Worm (Caenorhabditis elegans) whole organism, L1 larva: ENCODE data around the gene vps-26.

Experiments used
- C04F5.9 ChIP-seq: sonication (generic microtip); optimal IDR thresholded peaks from 2 replicates; lab custom pipeline; 2016; ENCODE audit warnings: missing genetic modification characterization, missing compliant biosample characterization
- Y116A8C.19 ChIP-seq: sonication (generic microtip); optimal IDR thresholded peaks from 2 replicates; lab custom pipeline; 2016; ENCODE audit warnings: missing compliant biosample characterization, missing genetic modification characterization, borderline replicate concordance
- ama-1 ChIP-seq: fragments of 150-350 bp; optimal IDR thresholded peaks from 2 replicates; lab custom pipeline; 2014
- blmp-1 ChIP-seq: fragments of 150-350 bp; optimal IDR thresholded peaks from 2 replicates; lab custom pipeline; 2014; ENCODE audit warnings: missing biosample characterization, missing genetic modification characterization
- efl-1 ChIP-seq, 4 experiments: fragments of 150-350 bp; optimal IDR thresholded peaks in 3 of 4; peaks in 1 of 4; 1 replicate in 1 of 4; 2 replicates in 3 of 4; lab custom pipeline; 2014; ENCODE audit warnings: missing biosample characterization in 2 of 4, missing genetic modification characterization in 2 of 4, missing genetic modification reagents in 2 of 4
- egl-13 ChIP-seq: sonication (generic microtip); optimal IDR thresholded peaks from 2 replicates; lab custom pipeline; 2016; ENCODE audit warnings: missing genotype, missing genetic modification reagents, missing genetic modification characterization, missing compliant biosample characterization
- egl-27 ChIP-seq, 2 experiments: fragments of 150-350 bp in 1 of 2; sonication (generic microtip); optimal IDR thresholded peaks; 3 replicates each; lab custom pipeline; 2017 to 2018; ENCODE audit warnings: missing biosample characterization in 2 of 2, missing genetic modification characterization in 2 of 2, missing genetic modification reagents in 2 of 2
- elt-2 ChIP-seq: sonication (generic microtip); optimal IDR thresholded peaks from 2 replicates; lab custom pipeline; 2016; ENCODE audit warnings: missing genetic modification characterization, mild to moderate bottlenecking, inconsistent platforms, missing compliant biosample characterization, missing genetic modification reagents
- elt-3 ChIP-seq, 6 experiments: fragments of 150-350 bp in 1 of 6; sonication (generic microtip); optimal IDR thresholded peaks; 2 replicates each; lab custom pipeline; 2017 to 2018; ENCODE audit warnings: missing biosample characterization in 6 of 6, missing genetic modification characterization in 6 of 6, inconsistent platforms in 1 of 6
- ets-5 ChIP-seq: fragments of 200-800 bp; sonication (Bioruptor generic); IDR thresholded peaks from 2 replicates; pipeline ENCODE4 v1.3.6; 2022; ENCODE audit warnings: missing genetic modification characterization, missing compliant biosample characterization
- fkh-4 ChIP-seq: sonication (generic microtip); optimal IDR thresholded peaks from 2 replicates; lab custom pipeline; 2016; ENCODE audit warnings: missing compliant biosample characterization, missing genetic modification characterization, borderline replicate concordance
- grh-1 ChIP-seq: fragments of 200-800 bp; sonication (Bioruptor generic); IDR thresholded peaks from 2 replicates; pipeline ENCODE4 v1.3.6; 2022; ENCODE audit warnings: missing genetic modification reagents, missing genetic modification characterization, missing compliant biosample characterization
- jun-1 ChIP-seq: fragments of 150-350 bp; optimal IDR thresholded peaks from 2 replicates; lab custom pipeline; 2014; ENCODE audit warnings: missing biosample characterization, missing genetic modification reagents, missing genetic modification characterization
- lin-13 ChIP-seq: fragments of 150-350 bp; optimal IDR thresholded peaks from 2 replicates; lab custom pipeline; 2014; ENCODE audit warnings: missing biosample characterization, missing genetic modification reagents, missing genetic modification characterization
- lin-14 ChIP-seq: fragments of 200-800 bp; sonication (Bioruptor generic); optimal IDR thresholded peaks from 2 replicates; lab custom pipeline; 2018; ENCODE audit warnings: mild to moderate bottlenecking, missing genetic modification characterization, moderate library complexity, missing compliant biosample characterization
- lin-15B ChIP-seq: fragments of 150-350 bp; sonication (generic microtip); optimal IDR thresholded peaks from 3 replicates; lab custom pipeline; 2014; ENCODE audit warnings: missing biosample characterization, missing genetic modification characterization
- lin-35 ChIP-seq, 2 experiments: fragments of 150-350 bp; optimal IDR thresholded peaks; 2 replicates each; lab custom pipeline; 2014; ENCODE audit warnings: missing biosample characterization in 2 of 2, missing genetic modification characterization in 2 of 2, missing genetic modification reagents in 2 of 2
- lir-3 ChIP-seq: sonication (generic microtip); optimal IDR thresholded peaks from 2 replicates; lab custom pipeline; 2016; ENCODE audit warnings: mild to moderate bottlenecking, missing genetic modification characterization, moderate library complexity, missing compliant biosample characterization; ENCODE audit not compliant: poor library complexity
- lsy-2 ChIP-seq, 2 experiments: fragments of 150-350 bp; optimal IDR thresholded peaks; 2 replicates each; lab custom pipeline; 2014; ENCODE audit warnings: missing biosample characterization in 2 of 2, missing genetic modification characterization in 2 of 2
- mab-9 ChIP-seq: fragments of 200-800 bp; sonication (Bioruptor generic); IDR thresholded peaks from 2 replicates; pipeline ENCODE4 v1.3.6; 2022; ENCODE audit warnings: missing genetic modification reagents, missing genetic modification characterization, missing compliant biosample characterization
- mep-1 ChIP-seq: fragments of 150-350 bp; optimal IDR thresholded peaks from 2 replicates; lab custom pipeline; 2014; ENCODE audit warnings: missing biosample characterization, missing genetic modification characterization
- nhr-12 ChIP-seq: sonication (generic microtip); optimal IDR thresholded peaks from 2 replicates; lab custom pipeline; 2017; ENCODE audit warnings: missing biosample characterization, missing genetic modification characterization
- nhr-19 ChIP-seq: fragments of 200-800 bp; sonication (Bioruptor generic); conservative IDR thresholded peaks from 2 replicates; pipeline ENCODE4 v1.3.6; 2022; ENCODE audit warnings: missing genetic modification characterization, missing compliant biosample characterization
- nhr-20 ChIP-seq: sonication (generic microtip); optimal IDR thresholded peaks from 2 replicates; lab custom pipeline; 2016; ENCODE audit warnings: mild to moderate bottlenecking, missing genetic modification characterization, missing compliant biosample characterization
- nhr-28 ChIP-seq: fragments of 150-350 bp; optimal IDR thresholded peaks from 2 replicates; lab custom pipeline; 2014; ENCODE audit warnings: missing biosample characterization, missing genetic modification characterization
- nhr-47 ChIP-seq: sonication (generic microtip); optimal IDR thresholded peaks from 2 replicates; lab custom pipeline; 2016; ENCODE audit warnings: mild to moderate bottlenecking, missing genetic modification characterization, moderate library complexity, missing compliant biosample characterization
- nhr-71 ChIP-seq: sonication (generic microtip); optimal IDR thresholded peaks from 2 replicates; lab custom pipeline; 2016; ENCODE audit warnings: mild to moderate bottlenecking, missing genetic modification characterization, moderate library complexity, missing compliant biosample characterization
- nhr-84 ChIP-seq: sonication (generic microtip); optimal IDR thresholded peaks from 2 replicates; lab custom pipeline; 2017; ENCODE audit warnings: missing biosample characterization, missing genetic modification characterization
- nhr-85 ChIP-seq: sonication (generic microtip); peaks from one replicate; lab custom pipeline; 2016; ENCODE audit warnings: missing genetic modification characterization, inconsistent platforms, missing compliant biosample characterization
- pax-3 ChIP-seq: fragments of 200-800 bp; sonication (Bioruptor generic); optimal IDR thresholded peaks from 2 replicates; lab custom pipeline; 2018; ENCODE audit warnings: mild to moderate bottlenecking, missing genetic modification characterization, moderate library complexity, missing compliant biosample characterization
- pqm-1 ChIP-seq: sonication (generic microtip); optimal IDR thresholded peaks from 3 replicates; lab custom pipeline; 2017; ENCODE audit warnings: missing biosample characterization, missing genetic modification characterization
- rnt-1 ChIP-seq: sonication (generic microtip); optimal IDR thresholded peaks from 2 replicates; lab custom pipeline; 2016; ENCODE audit warnings: mild to moderate bottlenecking, missing genetic modification characterization, moderate library complexity, missing compliant biosample characterization
- skn-1 ChIP-seq: fragments of 150-350 bp; optimal IDR thresholded peaks from 2 replicates; lab custom pipeline; 2014; ENCODE audit warnings: missing biosample characterization, missing genetic modification characterization
- snpc-4 ChIP-seq: fragments of 150-350 bp; optimal IDR thresholded peaks from 2 replicates; lab custom pipeline; 2014; ENCODE audit warnings: missing biosample characterization, missing genetic modification characterization
- snu-23 ChIP-seq: sonication (generic microtip); optimal IDR thresholded peaks from 2 replicates; lab custom pipeline; 2016; ENCODE audit warnings: missing genetic modification characterization, missing compliant biosample characterization
- sox-4 ChIP-seq: sonication (generic microtip); optimal IDR thresholded peaks from 2 replicates; lab custom pipeline; 2016; ENCODE audit warnings: missing genetic modification characterization, missing compliant biosample characterization
- sptf-1 ChIP-seq: fragments of 150-350 bp; optimal IDR thresholded peaks from 2 replicates; lab custom pipeline; 2014; ENCODE audit warnings: missing biosample characterization, missing genetic modification characterization
- swsn-7 ChIP-seq: sonication (generic microtip); optimal IDR thresholded peaks from 2 replicates; lab custom pipeline; 2016; ENCODE audit warnings: missing genetic modification characterization, missing compliant biosample characterization
- tlp-1 ChIP-seq: fragments of 150-350 bp; optimal IDR thresholded peaks from 2 replicates; lab custom pipeline; 2014; ENCODE audit warnings: missing biosample characterization, missing genetic modification characterization
- unc-130 ChIP-seq: fragments of 150-350 bp; optimal IDR thresholded peaks from 2 replicates; lab custom pipeline; 2017; ENCODE audit warnings: missing biosample characterization, missing genetic modification characterization, inconsistent platforms
- unc-62 ChIP-seq: fragments of 150-350 bp; optimal IDR thresholded peaks from 2 replicates; lab custom pipeline; 2014; ENCODE audit warnings: missing biosample characterization, missing genetic modification reagents, missing genetic modification characterization
- xbp-1 ChIP-seq: sonication (generic microtip); optimal IDR thresholded peaks from 2 replicates; lab custom pipeline; 2016; ENCODE audit warnings: missing genetic modification characterization, missing compliant biosample characterization
- ztf-11 ChIP-seq, 2 experiments: sonication (generic microtip); optimal IDR thresholded peaks; 2 replicates each; lab custom pipeline; 2016 to 2017; ENCODE audit warnings: missing genetic modification characterization in 2 of 2, missing biosample characterization in 1 of 2, missing compliant biosample characterization in 1 of 2

vps-26 gene

ce11 chrIV:9376550-9376949, 35.0 kb upstream of the vps-26 start:
- TF ChIP-seq nhr-47 (tag; lab: Kevin White, UChicago) = no peak
- peak; percentile 77 for TF ChIP-seq nhr-85 (tag; lab: Kevin White, UChicago)
- peak in 5 of 6 experiments; percentile 75 to 89 (median 82) for TF ChIP-seq elt-3 (tag; optimal IDR thresholded peaks at IDR 0.05; lab: Kevin White, UChicago)
- TF ChIP-seq Y116A8C.19 (tag; lab: Kevin White, UChicago) = no peak
- no peak for TF ChIP-seq elt-2 (tag; lab: Kevin White, UChicago)
- no peak for TF ChIP-seq ama-1
- TF ChIP-seq lin-14 = peak; percentile 65
- TF ChIP-seq lin-15B = no peak
- TF ChIP-seq mab-9 = no peak
- peak; percentile 39 for TF ChIP-seq blmp-1 (tag; lab: Kevin White, UChicago)
- TF ChIP-seq nhr-20 (tag; lab: Kevin White, UChicago) = peak; percentile 17
- no peak for TF ChIP-seq rnt-1 (tag; lab: Kevin White, UChicago)
- TF ChIP-seq nhr-84 (tag; lab: Kevin White, UChicago) = no peak
- TF ChIP-seq nhr-71 (tag; lab: Kevin White, UChicago) = peak; percentile 19
- TF ChIP-seq lin-13 (GFP tag; lab: Kevin White, UChicago) = no peak
- no peak for TF ChIP-seq pax-3

ce11 chrIV:9374529-9374928, 32.9 kb upstream of the vps-26 start, which contains the start of gene C10C5.3:
C10C5.3 (plus strand) TSS chrIV:9374829.
- TF ChIP-seq nhr-19 (GFP tag; lab: Robert Waterston, UW) = no peak
- TF ChIP-seq unc-62 (GFP tag; lab: Kevin White, UChicago) = no peak
- TF ChIP-seq grh-1 (GFP tag; lab: Robert Waterston, UW) = no peak
- TF ChIP-seq jun-1 (tag; lab: Kevin White, UChicago) = no peak
- no peak for TF ChIP-seq egl-13 (tag; lab: Kevin White, UChicago)
- TF ChIP-seq unc-130 (tag; lab: Kevin White, UChicago) = no peak
- no peak for TF ChIP-seq nhr-12 (tag; lab: Kevin White, UChicago)
- no peak for TF ChIP-seq blmp-1 (tag; lab: Kevin White, UChicago)
- no peak for TF ChIP-seq Y116A8C.19 (tag; lab: Kevin White, UChicago)

- TF ChIP-seq egl-13 (tag; lab: Kevin White, UChicago) (no peak), tlp-1 (tag; lab: Kevin White, UChicago) (no peak), egl-27 (tag; optimal IDR thresholded peaks at IDR 0.05; lab: Kevin White, UChicago) (no peak), unc-130 (tag; lab: Kevin White, UChicago) (no peak), rnt-1 (tag; lab: Kevin White, UChicago) (no peak), mab-9 (no peak), pqm-1 (tag; lab: Kevin White, UChicago) (no peak), skn-1 (peak; percentile 46), ztf-11 (tag; optimal IDR thresholded peaks at IDR 0.05; lab: Kevin White, UChicago) (no peak), efl-1 (optimal IDR thresholded peaks at IDR 0.05; lab: Kevin White, UChicago) (no peak), efl-1 (GFP tag; optimal IDR thresholded peaks at IDR 0.05 in 1 of 2; lab: Kevin White, UChicago) (peak in 1 of 2 experiments; percentile 45), sox-4 (no peak)
These were observed 29.5 kb upstream of the vps-26 start, which contains the start of gene fbxc-58 for ce11 chrIV:9371126-9371525. fbxc-58 (plus strand) TSS chrIV:9371508.

- TF ChIP-seq egl-27 (tag; optimal IDR thresholded peaks at IDR 0.05; lab: Kevin White, UChicago) (no peak), efl-1 (optimal IDR thresholded peaks at IDR 0.05; lab: Kevin White, UChicago) (peak; percentile 19 to 40), efl-1 (GFP tag; optimal IDR thresholded peaks at IDR 0.05 in 1 of 2; lab: Kevin White, UChicago) (peak in 1 of 2 experiments; percentile 48), fkh-4 (tag; lab: Kevin White, UChicago) (no peak), lin-35 (GFP tag; optimal IDR thresholded peaks at IDR 0.05; lab: Kevin White, UChicago) (peak in 1 of 2 experiments; percentile 55), nhr-28 (no peak), snpc-4 (tag; lab: Kevin White, UChicago) (no peak), pqm-1 (tag; lab: Kevin White, UChicago) (no peak), sptf-1 (tag; lab: Kevin White, UChicago) (no peak), snu-23 (GFP tag; lab: Kevin White, UChicago) (peak; percentile 41), elt-2 (tag; lab: Kevin White, UChicago) (no peak), lsy-2 (tag; optimal IDR thresholded peaks at IDR 0.05; lab: Kevin White, UChicago) (peak in 1 of 2 experiments; percentile 45), lir-3 (no peak), nhr-71 (tag; lab: Kevin White, UChicago) (peak; percentile 9), lin-14 (peak; percentile 59), nhr-85 (tag; lab: Kevin White, UChicago) (peak; percentile 62), xbp-1 (tag; lab: Kevin White, UChicago) (no peak), ets-5 (GFP tag; lab: Robert Waterston, UW) (no peak), mep-1 (tag; lab: Kevin White, UChicago) (peak; percentile 16), rnt-1 (tag; lab: Kevin White, UChicago) (peak; percentile 36), unc-130 (tag; lab: Kevin White, UChicago) (no peak), swsn-7 (tag; lab: Kevin White, UChicago) (no peak), C04F5.9 (no peak)
These were observed 26.4 kb upstream of the vps-26 start for ce11 chrIV:9367852-9368627.
